Worm (Caenorhabditis elegans) whole organism, L1 larva: Measurements from ENCODE around the gene srh-229.

Experiments
- fos-1 ChIP-seq: fragments of 150-350 bp; optimal IDR thresholded peaks from 2 replicates; lab custom pipeline; 2014; ENCODE audit warnings: missing biosample characterization, missing genetic modification characterization

srh-229 gene

DNA sequence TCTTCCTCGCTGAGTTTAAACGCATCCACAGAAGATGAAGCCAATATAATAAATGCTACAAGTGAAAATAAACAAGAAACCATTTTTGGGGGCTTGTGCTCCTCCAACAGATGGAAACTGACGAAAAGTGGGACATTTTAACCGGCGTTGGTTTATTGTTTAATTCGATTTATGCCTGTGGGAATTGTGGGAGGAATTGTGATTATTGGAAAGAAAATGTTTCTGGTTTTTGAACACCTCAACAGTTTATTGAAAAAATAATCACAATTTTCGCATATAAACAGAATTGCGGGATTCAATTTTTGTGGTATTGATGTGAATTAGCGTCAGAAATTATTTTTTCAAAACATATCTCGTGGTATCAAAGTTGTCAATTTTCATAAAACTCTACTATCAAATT, 49.9 kb downstream of the srh-229 start, which contains the start of gene try-8:
Gene try-8, minus strand, starts transcription at position 101 of the 400 bp plus-strand sequence.
- TF ChIP-seq fos-1 (tag; lab: Kevin White, UChicago): no peak
- TF ChIP-seq, all 84 proteins: peak for 0
